Worm (Caenorhabditis elegans) whole organism, L3 larva: ENCODE measurements around the gene ZK353.9.
A peak's percentile ranks its signal among the peaks of the same experiment; 100 is the strongest.

Experiments used
- R02D3.7 ChIP-seq: fragments of 150-350 bp; optimal IDR thresholded peaks from 2 replicates; lab custom pipeline; 2014; ENCODE audit warnings: missing biosample characterization, missing genetic modification characterization
- ZK546.5 ChIP-seq: sonication (generic microtip); optimal IDR thresholded peaks from 2 replicates; lab custom pipeline; 2017; ENCODE audit warnings: missing biosample characterization, missing genetic modification characterization
- aly-2 ChIP-seq: fragments of 150-350 bp; optimal IDR thresholded peaks from 2 replicates; lab custom pipeline; 2014; ENCODE audit warnings: missing biosample characterization, missing genetic modification characterization
- ama-1 ChIP-seq: fragments of 150-350 bp; optimal IDR thresholded peaks from 2 replicates; lab custom pipeline; 2018
- ceh-16 ChIP-seq: sonication (generic microtip); optimal IDR thresholded peaks from 2 replicates; lab custom pipeline; 2017; ENCODE audit warnings: missing biosample characterization, missing genetic modification characterization
- ceh-28 ChIP-seq: fragments of 150-350 bp; optimal IDR thresholded peaks from 2 replicates; lab custom pipeline; 2014; ENCODE audit warnings: missing biosample characterization, missing genetic modification reagents, missing genetic modification characterization
- ceh-82 ChIP-seq: fragments of 150-350 bp; optimal IDR thresholded peaks from 2 replicates; lab custom pipeline; 2014; ENCODE audit warnings: missing biosample characterization, missing genetic modification characterization
- ceh-9 ChIP-seq: sonication (generic microtip); optimal IDR thresholded peaks from 2 replicates; lab custom pipeline; 2018; ENCODE audit warnings: missing biosample characterization, missing genetic modification characterization
- daf-12 ChIP-seq: fragments of 150-350 bp; optimal IDR thresholded peaks from 2 replicates; lab custom pipeline; 2014; ENCODE audit warnings: missing biosample characterization, missing genetic modification reagents, missing genetic modification characterization
- elt-1 ChIP-seq: fragments of 150-350 bp; optimal IDR thresholded peaks from 2 replicates; lab custom pipeline; 2014; ENCODE audit warnings: missing biosample characterization, missing genetic modification characterization
- elt-2 ChIP-seq: sonication (generic microtip); optimal IDR thresholded peaks from 2 replicates; lab custom pipeline; 2016; ENCODE audit warnings: missing genetic modification reagents, mild to moderate bottlenecking, missing genetic modification characterization, missing compliant biosample characterization
- elt-3 ChIP-seq, 3 experiments: fragments of 150-350 bp in 1 of 3; sonication (generic microtip) in 2 of 3; optimal IDR thresholded peaks; 2 replicates in 2 of 3; 4 replicates in 1 of 3; lab custom pipeline; 2014 to 2017; ENCODE audit warnings: missing biosample characterization in 3 of 3, missing genetic modification characterization in 3 of 3
- fkh-10 ChIP-seq: sonication (generic microtip); optimal IDR thresholded peaks from 2 replicates; lab custom pipeline; 2017; ENCODE audit warnings: missing biosample characterization, missing genetic modification reagents, missing genetic modification characterization
- fkh-2 ChIP-seq: fragments of 150-350 bp; optimal IDR thresholded peaks from 2 replicates; lab custom pipeline; 2014; ENCODE audit warnings: missing biosample characterization, missing genetic modification reagents, missing genetic modification characterization
- hmg-11 ChIP-seq: sonication (generic microtip); optimal IDR thresholded peaks from 2 replicates; lab custom pipeline; 2016; ENCODE audit warnings: missing genetic modification characterization, missing compliant biosample characterization
- jun-1 ChIP-seq: fragments of 150-350 bp; optimal IDR thresholded peaks from 2 replicates; lab custom pipeline; 2014; ENCODE audit warnings: missing biosample characterization, missing genetic modification reagents, missing genetic modification characterization
- lin-15B ChIP-seq: fragments of 150-350 bp; optimal IDR thresholded peaks from 2 replicates; lab custom pipeline; 2014; ENCODE audit warnings: missing biosample characterization, missing genetic modification characterization
- lin-39 ChIP-seq: fragments of 150-350 bp; optimal IDR thresholded peaks from 2 replicates; lab custom pipeline; 2018; ENCODE audit warnings: missing biosample characterization, missing genetic modification reagents, missing genetic modification characterization
- lsy-12 ChIP-seq: sonication (generic microtip); optimal IDR thresholded peaks from 2 replicates; lab custom pipeline; 2016; ENCODE audit warnings: mild to moderate bottlenecking, missing genetic modification characterization, missing compliant biosample characterization
- mdl-1 ChIP-seq: fragments of 150-350 bp; optimal IDR thresholded peaks from 2 replicates; lab custom pipeline; 2014; ENCODE audit warnings: missing biosample characterization, missing genetic modification characterization
- nfya-1 ChIP-seq: sonication (generic microtip); optimal IDR thresholded peaks from 2 replicates; lab custom pipeline; 2017; ENCODE audit warnings: missing genetic modification characterization, mild to moderate bottlenecking, missing compliant biosample characterization, antibody characterized with exemption, moderate library complexity; ENCODE audit not compliant: insufficient read depth
- nhr-12 ChIP-seq: fragments of 150-350 bp; optimal IDR thresholded peaks from 2 replicates; lab custom pipeline; 2014; ENCODE audit warnings: missing biosample characterization, missing genetic modification characterization
- nhr-237 ChIP-seq: fragments of 150-350 bp; optimal IDR thresholded peaks from 2 replicates; lab custom pipeline; 2014; ENCODE audit warnings: missing biosample characterization, missing genetic modification characterization
- nhr-25 ChIP-seq: sonication (generic microtip); optimal IDR thresholded peaks from 2 replicates; lab custom pipeline; 2017; ENCODE audit warnings: missing biosample characterization, missing genetic modification characterization
- nhr-67 ChIP-seq: fragments of 150-350 bp; optimal IDR thresholded peaks from 2 replicates; lab custom pipeline; 2014; ENCODE audit warnings: missing biosample characterization, missing genetic modification characterization
- pha-4 ChIP-seq: fragments of 150-350 bp; optimal IDR thresholded peaks from 2 replicates; lab custom pipeline; 2014; ENCODE audit warnings: missing biosample characterization, missing genetic modification reagents, missing genetic modification characterization
- pqm-1 ChIP-seq: fragments of 150-350 bp; optimal IDR thresholded peaks from 2 replicates; lab custom pipeline; 2017; ENCODE audit warnings: missing biosample characterization, missing genetic modification characterization, inconsistent platforms
- snpc-4 ChIP-seq: fragments of 150-350 bp; optimal IDR thresholded peaks from 2 replicates; lab custom pipeline; 2014; ENCODE audit warnings: missing biosample characterization, missing genetic modification characterization
- tbx-2 ChIP-seq: sonication (generic microtip); optimal IDR thresholded peaks from 2 replicates; lab custom pipeline; 2016; ENCODE audit warnings: mild to moderate bottlenecking, missing genetic modification characterization, missing compliant biosample characterization
- unc-62 ChIP-seq: fragments of 150-350 bp; sonication (generic microtip); optimal IDR thresholded peaks from 4 replicates; lab custom pipeline; 2014; ENCODE audit warnings: missing biosample characterization, missing genetic modification reagents, missing genetic modification characterization
- zag-1 ChIP-seq: fragments of 150-350 bp; optimal IDR thresholded peaks from 2 replicates; lab custom pipeline; 2014; ENCODE audit warnings: missing biosample characterization, missing genetic modification characterization

The ZK353.9 gene

ce11 chrIII:8446940-8447403 lies 37.7 kb downstream of the ZK353.9 start, which contains the start of gene rpn-3 (continued):
- no peak for TF ChIP-seq daf-12
- peak; percentile 95 for TF ChIP-seq jun-1
- peak; percentile 83 for TF ChIP-seq snpc-4
- TF ChIP-seq nhr-25 (tag; lab: Kevin White, UChicago): peak; percentile 95
- TF ChIP-seq nhr-237 (tag; lab: Kevin White, UChicago): no peak
- TF ChIP-seq R02D3.7 (tag; lab: Kevin White, UChicago): peak; percentile 88
- peak; percentile 72 for TF ChIP-seq ceh-82
- TF ChIP-seq ceh-16 (tag; lab: Kevin White, UChicago): peak; percentile 45
- TF ChIP-seq nhr-12: no peak
- TF ChIP-seq nfya-1: peak; percentile 98
- TF ChIP-seq lin-15B: peak; percentile 99
- TF ChIP-seq unc-62 (GFP tag; lab: Kevin White, UChicago): no peak
- peak; percentile 94 for TF ChIP-seq fkh-10
- TF ChIP-seq ceh-28: peak; percentile 85

- TF ChIP-seq nhr-67 (no peak), ZK546.5 (no peak), pqm-1 (tag; lab: Kevin White, UChicago) (no peak), mdl-1 (tag; lab: Kevin White, UChicago) (no peak), ama-1 (lab: Kevin White, UChicago) (peak; percentile 82), pha-4 (tag; lab: Kevin White, UChicago) (peak; percentile 51), elt-1 (no peak), nfya-1 (peak; percentile 12), elt-2 (tag; lab: Kevin White, UChicago) (peak; percentile 24), zag-1 (tag; lab: Kevin White, UChicago) (no peak), elt-3 (tag; optimal IDR thresholded peaks at IDR 0.05; lab: Kevin White, UChicago) (no peak), ceh-82 (no peak), aly-2 (tag; lab: Kevin White, UChicago) (no peak)
Observed at ce11 chrIII:8449160-8449807, 40.0 kb downstream of the ZK353.9 start, which contains the start of gene mrpl-32. Gene mrpl-32 (plus strand): TSS chrIII:8449757.

- TF ChIP-seq pha-4 (tag; lab: Kevin White, UChicago) (peak; percentile 67), lin-39 (tag; lab: Kevin White, UChicago) (peak; percentile 57), ceh-16 (tag; lab: Kevin White, UChicago) (no peak), lsy-12 (tag; lab: Kevin White, UChicago) (no peak), elt-2 (tag; lab: Kevin White, UChicago) (no peak)
Observed at ce11 chrIII:8450494-8450893, 41.2 kb downstream of the ZK353.9 start.

ce11 chrIII:8451181-8451580 lies 41.9 kb downstream of the ZK353.9 start:
- no peak for TF ChIP-seq tbx-2 (tag; lab: Kevin White, UChicago)
- TF ChIP-seq lin-39 (tag; lab: Kevin White, UChicago): peak; percentile 52
- TF ChIP-seq zag-1 (tag; lab: Kevin White, UChicago): no peak
- no peak for TF ChIP-seq ceh-28
- no peak for TF ChIP-seq elt-2 (tag; lab: Kevin White, UChicago)
- TF ChIP-seq, all 47 proteins: peak for 1

ce11 chrIII:8457605-8458004 lies 48.3 kb downstream of the ZK353.9 start:
- TF ChIP-seq R02D3.7 (tag; lab: Kevin White, UChicago): no peak
- TF ChIP-seq nhr-67: no peak
- no peak for TF ChIP-seq hmg-11
- TF ChIP-seq pqm-1 (tag; lab: Kevin White, UChicago): no peak
- TF ChIP-seq lin-39 (tag; lab: Kevin White, UChicago): no peak
- TF ChIP-seq elt-2 (tag; lab: Kevin White, UChicago): no peak
- TF ChIP-seq ceh-9 (tag; lab: Kevin White, UChicago): no peak
- no peak for TF ChIP-seq jun-1
- no peak for TF ChIP-seq unc-62 (GFP tag; lab: Kevin White, UChicago)
- no peak for TF ChIP-seq fkh-2 (tag; lab: Kevin White, UChicago)
- no peak for TF ChIP-seq elt-3 (tag; optimal IDR thresholded peaks at IDR 0.05; lab: Kevin White, UChicago)

- TF ChIP-seq elt-1: no peak
- TF ChIP-seq nfya-1: peak; percentile 99
Observed at ce11 chrIII:8461410-8461809, 52.1 kb downstream of the ZK353.9 start.
